Fruit fly (Drosophila melanogaster) whole organism, embryonic: ENCODE results near the gene CG10970.

Experiments used
- Atf6 ChIP-seq: fragments of 200-800 bp; sonication (Bioruptor generic); IDR thresholded peaks from 2 replicates; pipeline ENCODE4 v1.3.6; 2022; ENCODE audit warnings: missing biosample characterization, missing genetic modification characterization
- Bgb ChIP-seq: fragments of 200-800 bp; sonication (Bioruptor generic); IDR thresholded peaks from 2 replicates; pipeline ENCODE4 v1.3.6; 2022; ENCODE audit warnings: missing biosample characterization, missing genetic modification characterization; ENCODE audit not compliant: partially characterized antibody
- CG10462 ChIP-seq: fragments of 200-800 bp; sonication (Bioruptor generic); optimal IDR thresholded peaks from 2 replicates; lab custom pipeline; 2016; ENCODE audit warnings: missing biosample characterization, missing genetic modification characterization
- CG11504 ChIP-seq: fragments of 200-800 bp; sonication (Bioruptor generic); optimal IDR thresholded peaks from 3 replicates; lab custom pipeline; 2019; ENCODE audit warnings: missing biosample characterization, mild to moderate bottlenecking, missing genetic modification characterization, moderate library complexity
- CG12299 ChIP-seq: fragments of 200-800 bp; sonication (Bioruptor generic); optimal IDR thresholded peaks from 2 replicates; lab custom pipeline; 2018; ENCODE audit warnings: missing biosample characterization, mild to moderate bottlenecking, missing genetic modification characterization
- CG12391 ChIP-seq: fragments of 200-800 bp; sonication (Bioruptor generic); optimal IDR thresholded peaks from 3 replicates; lab custom pipeline; 2018; ENCODE audit warnings: missing biosample characterization, mild to moderate bottlenecking, missing genetic modification characterization, moderate library complexity
- CG12659 ChIP-seq: fragments of 200-800 bp; sonication (Bioruptor generic); optimal IDR thresholded peaks from 3 replicates; lab custom pipeline; 2017; ENCODE audit warnings: mild to moderate bottlenecking, missing biosample characterization, missing genetic modification reagents, missing genetic modification characterization
- CG13624 ChIP-seq: fragments of 200-800 bp; sonication (Bioruptor generic); optimal IDR thresholded peaks from 2 replicates; lab custom pipeline; 2016; ENCODE audit warnings: missing biosample characterization, missing genetic modification characterization
- CG14014 ChIP-seq: fragments of 200-800 bp; sonication (Bioruptor generic); IDR thresholded peaks from 2 replicates; pipeline ENCODE4 v1.3.6; 2022; ENCODE audit warnings: missing biosample characterization, missing genetic modification characterization
- CG16813 ChIP-seq: fragments of 200-800 bp; sonication (Bioruptor generic); IDR thresholded peaks from 3 replicates; pipeline ENCODE4 v1.3.6; 2022; ENCODE audit warnings: missing biosample characterization, missing genetic modification characterization; ENCODE audit not compliant: partially characterized antibody
- CG17829 ChIP-seq: fragments of 200-800 bp; optimal IDR thresholded peaks from 2 replicates; lab custom pipeline; 2019; ENCODE audit warnings: missing biosample characterization, mild to moderate bottlenecking, missing genetic modification characterization, moderate library complexity
- CG2129 ChIP-seq: fragments of 200-800 bp; sonication (Bioruptor generic); IDR thresholded peaks from 2 replicates; pipeline ENCODE4 v1.3.6; 2022; ENCODE audit warnings: missing biosample characterization, missing genetic modification characterization; ENCODE audit not compliant: partially characterized antibody
- CG2202 ChIP-seq: fragments of 200-800 bp; sonication (Bioruptor generic); optimal IDR thresholded peaks from 2 replicates; lab custom pipeline; 2018; ENCODE audit warnings: missing biosample characterization, mild to moderate bottlenecking, missing genetic modification characterization
- CG2678 ChIP-seq: fragments of 200-800 bp; sonication (Bioruptor generic); optimal IDR thresholded peaks from 3 replicates; lab custom pipeline; 2019; ENCODE audit warnings: missing biosample characterization, mild to moderate bottlenecking, missing genetic modification characterization, moderate library complexity
- CG2712 ChIP-seq: fragments of 200-800 bp; optimal IDR thresholded peaks from 3 replicates; lab custom pipeline; 2019; ENCODE audit warnings: missing biosample characterization, mild to moderate bottlenecking, missing genetic modification characterization, moderate library complexity
- CG2889 ChIP-seq: fragments of 200-800 bp; sonication (Bioruptor generic); IDR thresholded peaks from 3 replicates; pipeline ENCODE4 v1.3.6; 2022; ENCODE audit warnings: missing biosample characterization, missing genetic modification characterization
- CG31441 ChIP-seq: fragments of 200-800 bp; sonication (Bioruptor generic); IDR thresholded peaks from 2 replicates; pipeline ENCODE4 v1.3.6; 2022; ENCODE audit warnings: missing biosample characterization, missing genetic modification characterization
- CG34224 ChIP-seq: fragments of 200-800 bp; sonication (Bioruptor generic); IDR thresholded peaks from 3 replicates; pipeline ENCODE4 v1.3.6; 2022; ENCODE audit warnings: missing biosample characterization, missing genetic modification characterization; ENCODE audit not compliant: partially characterized antibody
- CG4617 ChIP-seq: fragments of 200-800 bp; sonication (Bioruptor generic); optimal IDR thresholded peaks from 3 replicates; lab custom pipeline; 2016; ENCODE audit warnings: missing biosample characterization, missing genetic modification characterization, borderline replicate concordance
- CG6654 ChIP-seq: fragments of 200-800 bp; sonication (Bioruptor generic); optimal IDR thresholded peaks from 2 replicates; lab custom pipeline; 2017; ENCODE audit warnings: missing biosample characterization, mild to moderate bottlenecking, missing genetic modification characterization
- CG7963 ChIP-seq: fragments of 200-800 bp; sonication (Bioruptor generic); IDR thresholded peaks from 3 replicates; pipeline ENCODE4 v1.3.6; 2022; ENCODE audit warnings: missing biosample characterization, missing genetic modification characterization; ENCODE audit not compliant: partially characterized antibody
- CG7987 ChIP-seq: fragments of 200-800 bp; sonication (Bioruptor generic); optimal IDR thresholded peaks from 2 replicates; lab custom pipeline; 2018; ENCODE audit warnings: missing biosample characterization, mild to moderate bottlenecking, missing genetic modification characterization, moderate library complexity
- CG8944 ChIP-seq: fragments of 200-800 bp; sonication (Bioruptor generic); optimal IDR thresholded peaks from 3 replicates; lab custom pipeline; 2016; ENCODE audit warnings: missing biosample characterization, missing genetic modification characterization
- CG9437 ChIP-seq: fragments of 200-800 bp; sonication (Bioruptor generic); optimal IDR thresholded peaks from 2 replicates; lab custom pipeline; 2018; ENCODE audit warnings: missing biosample characterization, mild to moderate bottlenecking, missing genetic modification characterization
- CG9727 ChIP-seq: fragments of 200-800 bp; sonication (Bioruptor generic); optimal IDR thresholded peaks from 3 replicates; lab custom pipeline; 2017; ENCODE audit warnings: missing biosample characterization, mild to moderate bottlenecking, missing genetic modification characterization
- CG9797 ChIP-seq: fragments of 200-800 bp; sonication (Bioruptor generic); optimal IDR thresholded peaks from 3 replicates; lab custom pipeline; 2018; ENCODE audit warnings: missing biosample characterization, mild to moderate bottlenecking, missing genetic modification characterization
- CG9932 ChIP-seq: fragments of 200-800 bp; sonication (Bioruptor generic); IDR thresholded peaks from 2 replicates; pipeline ENCODE4 v1.3.6; 2022; ENCODE audit warnings: missing biosample characterization, missing genetic modification characterization
- D19B ChIP-seq: fragments of 200-800 bp; sonication (Bioruptor generic); optimal IDR thresholded peaks from 2 replicates; lab custom pipeline; 2017; ENCODE audit warnings: missing biosample characterization, mild to moderate bottlenecking, missing genetic modification characterization
- Dfd ChIP-seq, 2 experiments: fragments of >200 bp; optimal IDR thresholded peaks; 2 replicates each; lab custom pipeline; 2017; ENCODE audit warnings: missing biosample characterization in 2 of 2, missing genetic modification characterization in 2 of 2
- Fer1 ChIP-seq: fragments of 200-800 bp; sonication (Bioruptor generic); optimal IDR thresholded peaks from 2 replicates; lab custom pipeline; 2017; ENCODE audit warnings: missing biosample characterization, mild to moderate bottlenecking, missing genetic modification characterization
- GATAe ChIP-seq: fragments of 200-800 bp; sonication (Bioruptor generic); conservative IDR thresholded peaks from 2 replicates; pipeline ENCODE4 v1.3.6; 2022; ENCODE audit warnings: missing biosample characterization, missing genetic modification characterization
- Gsc ChIP-seq: fragments of 200-800 bp; sonication (Bioruptor generic); IDR thresholded peaks from 2 replicates; pipeline ENCODE4 v1.3.6; 2022; ENCODE audit warnings: missing biosample characterization, missing genetic modification characterization
- H2.0 ChIP-seq: fragments of 200-800 bp; sonication (Bioruptor generic); IDR thresholded peaks from 2 replicates; pipeline ENCODE4 v1.3.6; 2022; ENCODE audit warnings: missing biosample characterization, missing genetic modification characterization
- HmgD ChIP-seq: fragments of 200-800 bp; sonication (Bioruptor generic); optimal IDR thresholded peaks from 3 replicates; lab custom pipeline; 2016; ENCODE audit warnings: missing biosample characterization, missing genetic modification characterization
- Lim3 ChIP-seq: fragments of 200-800 bp; sonication (Bioruptor generic); IDR thresholded peaks from 2 replicates; pipeline ENCODE4 v1.3.6; 2022; ENCODE audit warnings: missing biosample characterization, missing genetic modification characterization
- Mrtf ChIP-seq: fragments of 200-800 bp; sonication (Bioruptor generic); IDR thresholded peaks from 3 replicates; pipeline ENCODE4 v1.3.6; 2022; ENCODE audit warnings: missing biosample characterization, missing genetic modification characterization
- Ptx1 ChIP-seq: fragments of 200-800 bp; sonication (Bioruptor generic); IDR thresholded peaks from 2 replicates; pipeline ENCODE4 v1.3.6; 2022; ENCODE audit warnings: missing biosample characterization, missing genetic modification characterization
- ab ChIP-seq: fragments of 200-800 bp; sonication (Bioruptor generic); optimal IDR thresholded peaks from 2 replicates; lab custom pipeline; 2016; ENCODE audit warnings: missing biosample characterization, missing genetic modification characterization
- ap ChIP-seq: fragments of 200-800 bp; sonication (Bioruptor generic); IDR thresholded peaks from 2 replicates; pipeline ENCODE4 v1.3.6; 2022; ENCODE audit warnings: missing biosample characterization, missing genetic modification characterization
- chinmo ChIP-seq: fragments of 200-800 bp; sonication (Bioruptor generic); IDR thresholded peaks from 4 replicates; pipeline ENCODE4 v1.3.6; 2022; ENCODE audit warnings: missing biosample characterization, missing genetic modification characterization; ENCODE audit not compliant: partially characterized antibody
- crp ChIP-seq, 2 experiments: fragments of 200-800 bp; sonication (Bioruptor generic); optimal IDR thresholded peaks; 2 replicates in 1 of 2; 3 replicates in 1 of 2; lab custom pipeline; 2017; ENCODE audit warnings: missing biosample characterization in 2 of 2, missing genetic modification characterization in 2 of 2, mild to moderate bottlenecking in 1 of 2, moderate library complexity in 1 of 2
- da ChIP-seq: fragments of 200-800 bp; sonication (Bioruptor generic); optimal IDR thresholded peaks from 2 replicates; lab custom pipeline; 2016; ENCODE audit warnings: missing biosample characterization, missing genetic modification characterization
- gt ChIP-seq: fragments of 200-800 bp; sonication (Bioruptor generic); IDR thresholded peaks from 2 replicates; pipeline ENCODE4 v1.3.6; 2022; ENCODE audit warnings: missing biosample characterization, missing genetic modification characterization
- her ChIP-seq: fragments of 200-800 bp; sonication (Bioruptor generic); optimal IDR thresholded peaks from 2 replicates; lab custom pipeline; 2016; ENCODE audit warnings: missing biosample characterization, missing genetic modification characterization
- jigr1 ChIP-seq: fragments of 200-800 bp; sonication (Bioruptor generic); IDR thresholded peaks from 3 replicates; pipeline ENCODE4 v1.3.6; 2022; ENCODE audit warnings: missing biosample characterization, missing genetic modification characterization
- jing ChIP-seq: fragments of 200-800 bp; sonication (Bioruptor generic); optimal IDR thresholded peaks from 2 replicates; lab custom pipeline; 2018; ENCODE audit warnings: missing biosample characterization, mild to moderate bottlenecking, missing genetic modification characterization
- phol ChIP-seq: fragments of 200-800 bp; sonication (Bioruptor generic); optimal IDR thresholded peaks from 3 replicates; lab custom pipeline; 2018; ENCODE audit warnings: missing biosample characterization, mild to moderate bottlenecking, missing genetic modification characterization, moderate library complexity
- pita ChIP-seq: fragments of 200-800 bp; sonication (Bioruptor generic); optimal IDR thresholded peaks from 2 replicates; lab custom pipeline; 2017; ENCODE audit warnings: missing biosample characterization, mild to moderate bottlenecking, missing genetic modification characterization
- pum ChIP-seq: fragments of 200-800 bp; sonication (Bioruptor generic); optimal IDR thresholded peaks from 2 replicates; lab custom pipeline; 2016; ENCODE audit warnings: missing biosample characterization, missing genetic modification characterization
- repo ChIP-seq: fragments of 200-800 bp; sonication (Bioruptor generic); optimal IDR thresholded peaks from 2 replicates; lab custom pipeline; 2016; ENCODE audit warnings: missing biosample characterization, missing genetic modification characterization
- z ChIP-seq: fragments of 200-800 bp; sonication (Bioruptor generic); IDR thresholded peaks from 3 replicates; pipeline ENCODE4 v1.3.6; 2022; ENCODE audit warnings: missing biosample characterization, missing genetic modification characterization

Gene CG10970

DNA sequence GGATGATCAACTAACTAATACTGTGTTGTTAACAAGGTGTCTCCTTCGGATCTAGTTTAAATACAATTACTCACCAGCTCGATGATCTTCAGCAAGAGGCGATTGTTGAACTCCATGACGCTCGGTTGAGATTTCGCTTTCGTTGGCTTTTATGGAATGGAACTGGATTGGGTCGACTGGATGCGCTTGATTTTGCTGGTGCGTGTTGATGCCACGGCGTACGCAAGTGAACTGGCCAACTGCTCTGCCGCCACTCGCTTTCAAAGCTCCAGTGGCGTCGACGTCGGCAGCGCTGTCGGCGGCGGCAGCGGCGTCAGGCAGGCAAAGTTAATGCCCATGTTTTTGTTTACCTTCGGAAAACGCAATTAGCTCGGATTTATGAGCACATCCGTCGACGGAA lies 7.1 kb upstream of the CG10970 start, which contains the start of gene CG44325 (continued):
- TF ChIP-seq CG10462 (no peak), CG7963 (GFP tag; lab: Robert Waterston, UW) (no peak), Fer1 (GFP tag; lab: Kevin White, UChicago) (peak; percentile 32), crp (GFP tag; optimal IDR thresholded peaks at IDR 0.05; lab: Kevin White, UChicago) (no peak), Ptx1 (GFP tag; lab: Robert Waterston, UW) (no peak), CG9727 (GFP tag; lab: Kevin White, UChicago) (no peak), Dfd (GFP tag; optimal IDR thresholded peaks at IDR 0.05; lab: Kevin White, UChicago) (no peak), Lim3 (GFP tag; lab: Robert Waterston, UW) (no peak), Gsc (no peak), CG7987 (GFP tag; lab: Kevin White, UChicago) (peak; percentile 53), CG2129 (no peak), CG2678 (tag; lab: Kevin White, UChicago) (no peak), repo (GFP tag; lab: Kevin White, UChicago) (no peak), D19B (no peak), da (GFP tag; lab: Kevin White, UChicago) (no peak), H2.0 (GFP tag; lab: Robert Waterston, UW) (no peak), CG12391 (tag; lab: Kevin White, UChicago) (no peak), ab (GFP tag; lab: Kevin White, UChicago) (no peak), CG31441 (no peak), pum (GFP tag; lab: Kevin White, UChicago) (no peak), HmgD (GFP tag; lab: Kevin White, UChicago) (no peak), CG12659 (no peak), phol (tag; lab: Kevin White, UChicago) (no peak), CG2712 (tag; lab: Kevin White, UChicago) (no peak), pita (no peak), CG9437 (GFP tag; lab: Kevin White, UChicago) (no peak), CG6654 (no peak), ap (GFP tag; lab: Robert Waterston, UW) (peak; percentile 30; the same call in 1 of the 2 replicates), Bgb (GFP tag; lab: Robert Waterston, UW) (peak; percentile 46; the same call in 1 of the 2 replicates), CG34224 (no peak), CG16813 (GFP tag; lab: Robert Waterston, UW) (no peak), CG8944 (GFP tag; lab: Kevin White, UChicago) (no peak), CG2202 (tag; lab: Kevin White, UChicago) (no peak), CG12299 (tag; lab: Kevin White, UChicago) (no peak), Mrtf (GFP tag; lab: Robert Waterston, UW) (no peak), CG17829 (tag; lab: Kevin White, UChicago) (no peak), CG9932 (0 out of 2 replicates have a peak, but pooled peaks have one; percentile 15), CG11504 (no peak), gt (GFP tag; lab: Robert Waterston, UW) (no peak), GATAe (GFP tag; lab: Robert Waterston, UW) (no peak), z (GFP tag; lab: Robert Waterston, UW) (no peak), CG9797 (GFP tag; lab: Kevin White, UChicago) (no peak), Atf6 (GFP tag; lab: Robert Waterston, UW) (0 out of 2 replicates have a peak, but pooled peaks have one; percentile 27), CG4617 (GFP tag; lab: Kevin White, UChicago) (no peak), CG14014 (GFP tag; lab: Robert Waterston, UW) (no peak), jing (GFP tag; lab: Kevin White, UChicago) (no peak), chinmo (GFP tag; lab: Robert Waterston, UW) (peak; percentile 57; the same call in 2 of the 4 replicates), CG13624 (peak; percentile 29), CG2889 (no peak), jigr1 (GFP tag; lab: Robert Waterston, UW) (no peak), her (GFP tag; lab: Kevin White, UChicago) (no peak)
